Worm (Caenorhabditis elegans) whole organism, L2 larva: ENCODE measurements around the gene T28A11.17.

Experiments
- elt-1 ChIP-seq: fragments of 150-350 bp; optimal IDR thresholded peaks from 2 replicates; lab custom pipeline; 2014; ENCODE audit warnings: missing biosample characterization, missing genetic modification characterization
- mab-5 ChIP-seq: fragments of 150-350 bp; optimal IDR thresholded peaks from 2 replicates; lab custom pipeline; 2014; ENCODE audit warnings: missing biosample characterization, missing genetic modification characterization
- nhr-11 ChIP-seq: fragments of 150-350 bp; optimal IDR thresholded peaks from 2 replicates; lab custom pipeline; 2014; ENCODE audit warnings: missing biosample characterization, missing genetic modification characterization
- nhr-23 ChIP-seq: fragments of 150-350 bp; optimal IDR thresholded peaks from 2 replicates; lab custom pipeline; 2014; ENCODE audit warnings: missing biosample characterization, missing genetic modification reagents, missing genetic modification characterization
- zag-1 ChIP-seq: fragments of 150-350 bp; optimal IDR thresholded peaks from 2 replicates; lab custom pipeline; 2014; ENCODE audit warnings: missing biosample characterization, missing genetic modification characterization

- TF ChIP-seq nhr-11 (tag; lab: Kevin White, UChicago) (no peak), zag-1 (tag; lab: Kevin White, UChicago) (no peak), mab-5 (tag; lab: Kevin White, UChicago) (no peak), nhr-23 (tag; lab: Kevin White, UChicago) (no peak), elt-1 (tag; lab: Kevin White, UChicago) (no peak)
These were observed 8.8 kb downstream of the T28A11.17 start, which contains the start of gene T28A11.22 for ce11 chrV:3257277-3257676.
